Fruit fly (Drosophila melanogaster): ENCODE measurements around the gene CG34041.

DNA sequence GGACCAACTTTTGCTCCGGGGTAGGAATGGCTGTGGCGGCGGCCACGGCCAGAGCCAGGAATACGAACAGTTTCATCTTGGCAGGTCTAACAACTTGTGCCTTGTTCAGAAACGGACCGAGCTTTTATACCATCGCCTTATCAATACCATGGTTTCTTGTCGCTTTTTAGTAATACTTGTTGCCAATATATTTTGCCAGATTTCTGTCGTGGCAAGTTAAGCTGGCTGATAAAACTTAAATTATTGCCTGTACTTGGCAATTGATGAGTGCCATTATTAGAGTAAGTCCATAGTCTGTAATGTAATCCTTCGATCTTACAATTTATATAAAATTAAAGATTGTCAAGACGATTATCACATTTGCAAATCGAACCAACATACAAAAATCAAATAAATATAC is 20.0 kb upstream of the CG34041 start, which contains the start of gene Jon99Fii:
- TF ChIP-seq CG8478 (optimal IDR thresholded peaks at IDR 0.05) (no peak), CTCF (optimal IDR thresholded peaks at IDR 0.05) (no peak)

Measured in S2 (cell line).